Worm (Caenorhabditis elegans): Measurements from ENCODE around the gene txdc-17.
A peak's percentile ranks its signal among the peaks of the same experiment; 100 is the strongest.

The txdc-17 gene

ce11 chrIII:2834998-2835397 is 535 bp downstream of the txdc-17 start:
- peak; percentile 20 for TF ChIP-seq ceh-48 (tag; optimal IDR thresholded peaks at IDR 0.05)
- no peak for TF ChIP-seq unc-86 (tag; optimal IDR thresholded peaks at IDR 0.05)

ce11 chrIII:2836339-2836738 is 1.9 kb downstream of the txdc-17 start, which contains the start of gene josd-1:
josd-1 (plus strand) TSS chrIII:2836639.
- TF ChIP-seq fax-1 (tag; optimal IDR thresholded peaks at IDR 0.05): no peak
- TF ChIP-seq unc-55 (GFP tag; optimal IDR thresholded peaks at IDR 0.05): no peak
- TF ChIP-seq unc-42 (tag; optimal IDR thresholded peaks at IDR 0.05): no peak
- no peak for TF ChIP-seq dmd-4 (tag; optimal IDR thresholded peaks at IDR 0.05; ENCODE audit: borderline replicate concordance)
- TF ChIP-seq K02D7.2 (tag; optimal IDR thresholded peaks at IDR 0.05): no peak
- TF ChIP-seq fkh-6 (tag; optimal IDR thresholded peaks at IDR 0.05): no peak
- no peak for TF ChIP-seq fkh-10 (GFP tag; optimal IDR thresholded peaks at IDR 0.05)
- TF ChIP-seq lim-6 (tag; optimal IDR thresholded peaks at IDR 0.05): no peak
- TF ChIP-seq K09A11.1 (tag; optimal IDR thresholded peaks at IDR 0.05; ENCODE audit: insufficient read depth): no peak
- TF ChIP-seq ets-4 (tag; optimal IDR thresholded peaks at IDR 0.05): no peak
- TF ChIP-seq elt-2 (tag; optimal IDR thresholded peaks at IDR 0.05): no peak
- no peak for TF ChIP-seq ahr-1 (tag; optimal IDR thresholded peaks at IDR 0.05)
- TF ChIP-seq ceh-31 (tag; optimal IDR thresholded peaks at IDR 0.05): no peak
- no peak for TF ChIP-seq ref-2 (tag; optimal IDR thresholded peaks at IDR 0.05)

- TF ChIP-seq ceh-48 (tag; optimal IDR thresholded peaks at IDR 0.05): peak; percentile 94
Observed at ce11 chrIII:2836742-2837416, 2.4 kb downstream of the txdc-17 start.

ce11 chrIII:2840877-2841540 is 6.5 kb downstream of the txdc-17 start, which contains the start of gene Y71H2AR.2:
Y71H2AR.2 (minus strand) TSS chrIII:2840927.
- TF ChIP-seq sdc-2 (tag; optimal IDR thresholded peaks at IDR 0.05) (no peak), eyg-1 (tag; optimal IDR thresholded peaks at IDR 0.05) (no peak), hlh-15 (tag; optimal IDR thresholded peaks at IDR 0.05) (no peak), sox-2 (GFP tag; IDR thresholded peaks at IDR 0.05) (no peak), pha-4 (tag; optimal IDR thresholded peaks at IDR 0.05) (no peak), ztf-16 (tag; optimal IDR thresholded peaks at IDR 0.05) (no peak), npax-4 (tag; optimal IDR thresholded peaks at IDR 0.05) (no peak), rnt-1 (tag; optimal IDR thresholded peaks at IDR 0.05) (no peak), nfya-1 (tag; optimal IDR thresholded peaks at IDR 0.05) (no peak), T23F11.4 (GFP tag; optimal IDR thresholded peaks at IDR 0.05) (no peak)

ce11 chrIII:2841856-2842373 is 7.5 kb downstream of the txdc-17 start, which contains the start of gene H34I24.2:
H34I24.2 (plus strand) TSS chrIII:2842044.
- TF ChIP-seq ceh-45 (GFP tag; IDR thresholded peaks at IDR 0.05) (no peak), C38D4.7 (GFP tag; optimal IDR thresholded peaks at IDR 0.05) (no peak), unc-3 (GFP tag; conservative IDR thresholded peaks at IDR 0.05) (no peak), unc-3 (tag; optimal IDR thresholded peaks at IDR 0.05) (no peak), hlh-13 (GFP tag; optimal IDR thresholded peaks at IDR 0.05) (no peak), hlh-30 (tag; optimal IDR thresholded peaks at IDR 0.05; ENCODE audit: insufficient read depth) (no peak), fkh-6 (tag; optimal IDR thresholded peaks at IDR 0.05) (no peak)
